Worm (Caenorhabditis elegans): ENCODE measurements around the gene Y57A10C.9.

- TF ChIP-seq ama-1 (optimal IDR thresholded peaks at IDR 0.05), result no peak
- TF ChIP-seq tra-4 (tag; optimal IDR thresholded peaks at IDR 0.05), result no peak
These were observed 14.5 kb upstream of the Y57A10C.9 start, which contains the start of the genes sre-35 and sre-33 for ce11 chrII:12452754-12453352.

All from whole organism, early embryonic.